Worm (Caenorhabditis elegans) whole organism, L4 larva: ENCODE results near the gene F43C11.16.

Experiments
- dmd-8 ChIP-seq: fragments of 200-800 bp; sonication (Bioruptor generic); IDR thresholded peaks from 2 replicates; pipeline ENCODE4 v1.3.6; 2022; ENCODE audit warnings: missing genetic modification characterization, missing compliant biosample characterization
- nhr-10 ChIP-seq: fragments of 150-350 bp; optimal IDR thresholded peaks from 2 replicates; lab custom pipeline; 2014; ENCODE audit warnings: missing biosample characterization, missing genetic modification characterization

ce11 chrII:2363673-2364072 is 3.8 kb upstream of the F43C11.16 start, which contains the start of gene F43C11.11:
- TF ChIP-seq nhr-10 (tag; lab: Kevin White, UChicago), result no peak
- no peak for TF ChIP-seq dmd-8
